Fruit fly (Drosophila melanogaster) whole organism, prepupa: Measurements from ENCODE around the gene MKP-4.

Source experiments
- CG15336 ChIP-seq: fragments of 200-800 bp; sonication (Bioruptor generic); IDR thresholded peaks from 2 replicates; pipeline ENCODE4 v1.3.6; 2022; ENCODE audit warnings: missing biosample characterization, missing genetic modification characterization
- CG1621 ChIP-seq: fragments of 200-800 bp; sonication (Bioruptor generic); optimal IDR thresholded peaks from 3 replicates; lab custom pipeline; 2018; ENCODE audit warnings: missing biosample characterization, mild to moderate bottlenecking, missing genetic modification characterization
- CG16779 ChIP-seq: fragments of 200-800 bp; sonication (Bioruptor generic); optimal IDR thresholded peaks from 3 replicates; lab custom pipeline; 2017; ENCODE audit warnings: missing biosample characterization, mild to moderate bottlenecking, missing genetic modification characterization
- CG3032 ChIP-seq: fragments of 200-800 bp; optimal IDR thresholded peaks from 2 replicates; lab custom pipeline; 2019; ENCODE audit warnings: missing biosample characterization, mild to moderate bottlenecking, missing genetic modification characterization, moderate library complexity
- CG32006 ChIP-seq: fragments of 200-800 bp; sonication (Bioruptor generic); optimal IDR thresholded peaks from 3 replicates; lab custom pipeline; 2017; ENCODE audit warnings: missing biosample characterization, mild to moderate bottlenecking, missing genetic modification characterization
- CG34406 ChIP-seq: fragments of 200-800 bp; sonication (Bioruptor generic); optimal IDR thresholded peaks from 3 replicates; lab custom pipeline; 2016; ENCODE audit warnings: missing biosample characterization, missing genetic modification characterization
- CG3919 ChIP-seq: fragments of 200-800 bp; sonication (Bioruptor generic); optimal IDR thresholded peaks from 3 replicates; lab custom pipeline; 2016; ENCODE audit warnings: missing biosample characterization, missing genetic modification characterization
- CG6792 ChIP-seq: fragments of 200-800 bp; sonication (Bioruptor generic); optimal IDR thresholded peaks from 3 replicates; lab custom pipeline; 2016; ENCODE audit warnings: missing biosample characterization, missing genetic modification characterization
- CG6854 ChIP-seq: fragments of 200-800 bp; sonication (Bioruptor generic); optimal IDR thresholded peaks from 2 replicates; lab custom pipeline; 2017; ENCODE audit warnings: missing biosample characterization, mild to moderate bottlenecking, missing genetic modification characterization
- CG7368 ChIP-seq: fragments of 200-800 bp; sonication (Bioruptor generic); optimal IDR thresholded peaks from 3 replicates; lab custom pipeline; 2016; ENCODE audit warnings: missing biosample characterization, missing genetic modification characterization
- CG8319 ChIP-seq: fragments of 200-800 bp; sonication (Bioruptor generic); optimal IDR thresholded peaks from 3 replicates; lab custom pipeline; 2016; ENCODE audit warnings: missing biosample characterization, missing genetic modification characterization
- Eip75B ChIP-seq: fragments of 200-800 bp; sonication (Bioruptor generic); optimal IDR thresholded peaks from 3 replicates; lab custom pipeline; 2016; ENCODE audit warnings: missing biosample characterization, missing genetic modification characterization
- Eip78C ChIP-seq: fragments of 200-800 bp; sonication (Bioruptor generic); peaks from one replicate; lab custom pipeline; 2016; ENCODE audit warnings: missing biosample characterization, missing genetic modification characterization
- Eip93F ChIP-seq: fragments of 200-800 bp; sonication (Bioruptor generic); optimal IDR thresholded peaks from 2 replicates; lab custom pipeline; 2016; ENCODE audit warnings: missing biosample characterization, mild to moderate bottlenecking, missing genetic modification characterization
- Ets21C ChIP-seq: fragments of 200-800 bp; sonication (Bioruptor generic); optimal IDR thresholded peaks from 3 replicates; lab custom pipeline; 2016; ENCODE audit warnings: missing biosample characterization, missing genetic modification characterization
- Gug ChIP-seq: fragments of 200-800 bp; sonication (Bioruptor generic); IDR thresholded peaks from 2 replicates; pipeline ENCODE4 v1.3.6; 2022; ENCODE audit warnings: missing biosample characterization, missing genetic modification characterization
- Hr39 ChIP-seq: fragments of 200-800 bp; sonication (Bioruptor generic); optimal IDR thresholded peaks from 2 replicates; lab custom pipeline; 2016; ENCODE audit warnings: missing biosample characterization, missing genetic modification characterization
- Sox102F ChIP-seq: fragments of 200-800 bp; sonication (Bioruptor generic); optimal IDR thresholded peaks from 2 replicates; lab custom pipeline; 2016; ENCODE audit warnings: missing biosample characterization, mild to moderate bottlenecking, missing genetic modification characterization
- cyc ChIP-seq: fragments of 200-800 bp; sonication (Bioruptor generic); optimal IDR thresholded peaks from 3 replicates; lab custom pipeline; 2016; ENCODE audit warnings: missing biosample characterization, missing genetic modification characterization
- esn ChIP-seq: fragments of 200-800 bp; sonication (Bioruptor generic); optimal IDR thresholded peaks from 2 replicates; lab custom pipeline; 2016; ENCODE audit warnings: missing biosample characterization, mild to moderate bottlenecking, missing genetic modification characterization, moderate library complexity
- fd59A ChIP-seq: fragments of 200-800 bp; sonication (Bioruptor generic); optimal IDR thresholded peaks from 2 replicates; lab custom pipeline; 2017; ENCODE audit warnings: missing biosample characterization, mild to moderate bottlenecking, missing genetic modification characterization, missing genetic modification reagents
- fkh ChIP-seq: fragments of 200-800 bp; sonication (Bioruptor generic); optimal IDR thresholded peaks from 3 replicates; lab custom pipeline; 2017; ENCODE audit warnings: missing biosample characterization, mild to moderate bottlenecking, missing genetic modification characterization, moderate library complexity
- lz ChIP-seq: fragments of 200-800 bp; sonication (Bioruptor generic); optimal IDR thresholded peaks from 3 replicates; lab custom pipeline; 2016; ENCODE audit warnings: missing biosample characterization, missing genetic modification characterization
- net ChIP-seq: fragments of 200-800 bp; sonication (Bioruptor generic); optimal IDR thresholded peaks from 3 replicates; lab custom pipeline; 2016; ENCODE audit warnings: missing biosample characterization, missing genetic modification characterization
- pdm3 ChIP-seq: fragments of 200-800 bp; sonication (Bioruptor generic); optimal IDR thresholded peaks from 3 replicates; lab custom pipeline; 2016; ENCODE audit warnings: missing biosample characterization, missing genetic modification characterization
- salr ChIP-seq, 2 experiments: fragments of 200-800 bp; sonication (Bioruptor generic); optimal IDR thresholded peaks; 3 replicates each; lab custom pipeline; 2016 to 2018; ENCODE audit warnings: missing biosample characterization in 2 of 2, missing genetic modification characterization in 2 of 2, mild to moderate bottlenecking in 1 of 2
- ss ChIP-seq, 2 experiments: fragments of 200-800 bp; sonication (Bioruptor generic); optimal IDR thresholded peaks; 2 replicates in 1 of 2; 3 replicates in 1 of 2; lab custom pipeline; 2017 to 2018; ENCODE audit warnings: mild to moderate bottlenecking in 2 of 2, missing biosample characterization in 2 of 2, missing genetic modification characterization in 2 of 2, moderate library complexity in 1 of 2
- svp ChIP-seq: fragments of 200-800 bp; sonication (Bioruptor generic); peaks from one replicate; lab custom pipeline; 2016; ENCODE audit warnings: missing biosample characterization, missing genetic modification characterization

MKP-4 gene

DNA sequence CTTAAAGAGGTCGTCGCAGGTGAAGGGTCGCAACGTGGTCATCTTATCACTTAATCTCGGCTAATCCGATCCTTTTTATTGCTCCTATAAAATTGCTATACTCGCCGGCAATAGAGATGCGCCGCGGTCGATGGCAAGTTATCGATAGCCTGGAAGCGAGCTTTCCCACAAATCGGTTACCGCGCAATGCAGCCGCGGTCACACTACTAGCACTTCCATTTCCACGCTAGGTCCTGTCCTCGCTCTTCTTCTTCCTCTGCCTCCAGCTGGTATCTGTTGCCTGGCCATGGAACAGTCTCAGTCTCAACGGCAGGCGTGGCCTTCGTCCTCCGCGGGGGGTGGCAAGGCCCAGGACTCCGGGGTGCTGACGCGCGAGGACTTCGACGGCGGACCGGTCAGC, at the start of gene MKP-4, which contains the start of gene Naa20A:
Gene MKP-4, plus strand, starts transcription at position 191 of the 400 bp plus-strand sequence.
Gene Naa20A, minus strand, starts transcription at position 151 of the 400 bp plus-strand sequence.
- no peak for TF ChIP-seq CG6854
- peak; percentile 15 for TF ChIP-seq esn (GFP tag; lab: Kevin White, UChicago)
- TF ChIP-seq CG16779 (tag; lab: Kevin White, UChicago): no peak
- TF ChIP-seq net (GFP tag; lab: Kevin White, UChicago): no peak

DNA sequence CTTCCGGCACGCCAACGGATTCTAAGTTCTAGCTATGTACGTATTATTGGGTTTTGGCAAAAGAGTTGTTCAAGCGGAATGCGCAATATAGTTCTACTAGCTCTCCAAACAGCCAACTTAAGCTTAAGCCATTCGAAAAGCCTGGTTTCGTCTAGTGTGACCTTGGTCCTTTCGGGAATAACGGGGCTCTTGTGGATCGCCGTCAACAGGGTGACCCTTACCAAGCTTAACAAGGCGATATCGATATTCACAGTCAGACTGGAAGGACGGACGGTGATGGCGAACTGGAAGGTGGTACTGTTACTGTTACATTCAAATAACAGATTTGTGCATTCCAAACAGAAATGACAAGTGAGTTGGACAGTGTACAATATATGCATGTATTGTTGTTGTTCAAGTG, 49.2 kb upstream of the MKP-4 start:
- no peak for TF ChIP-seq pdm3 (GFP tag; lab: Kevin White, UChicago)
- TF ChIP-seq fd59A: no peak
- TF ChIP-seq CG6792: no peak
- no peak for TF ChIP-seq CG15336 (GFP tag; lab: Robert Waterston, UW)
- no peak for TF ChIP-seq Ets21C
- TF ChIP-seq Gug: no peak
- TF ChIP-seq salr (GFP tag; optimal IDR thresholded peaks at IDR 0.05; lab: Kevin White, UChicago): no peak
- no peak for TF ChIP-seq CG7368 (GFP tag; lab: Kevin White, UChicago)
- no peak for TF ChIP-seq Sox102F
- TF ChIP-seq CG3032: no peak

DNA sequence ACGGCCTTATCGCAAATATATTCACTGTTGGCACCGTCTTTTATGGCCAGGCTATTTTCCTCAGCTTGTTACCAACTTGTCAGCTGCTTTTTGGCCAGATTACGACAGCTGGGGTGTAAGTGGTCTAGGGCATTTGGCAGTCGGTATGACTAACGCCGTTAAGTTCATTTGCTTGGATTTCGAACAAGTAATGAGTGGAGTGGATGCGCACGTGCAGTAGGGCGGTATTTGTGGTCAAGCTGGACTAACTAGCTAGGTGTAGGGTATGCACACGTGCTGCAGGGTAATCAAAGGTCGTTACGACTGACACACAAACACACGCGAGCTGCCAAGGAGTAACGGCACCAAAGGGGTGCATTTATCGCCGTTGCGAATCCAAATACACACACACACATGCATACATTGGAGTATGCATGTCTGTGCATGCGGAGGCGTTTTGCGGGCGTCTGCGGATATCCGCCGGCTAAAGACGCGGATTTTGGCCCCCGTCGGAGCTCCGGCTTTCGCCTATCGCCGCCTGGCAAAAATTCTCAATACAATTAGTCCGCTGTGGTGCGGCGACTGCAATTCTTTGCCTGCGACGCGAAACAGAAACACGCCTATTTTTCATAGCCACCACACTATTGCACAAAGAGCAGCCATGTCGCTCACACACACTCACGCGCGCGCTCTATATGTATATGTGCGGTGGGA, 44.8 kb upstream of the MKP-4 start:
- TF ChIP-seq cyc (GFP tag; lab: Kevin White, UChicago): peak; percentile 14
- TF ChIP-seq Sox102F: no peak
- peak; percentile 10 for TF ChIP-seq esn (GFP tag; lab: Kevin White, UChicago)

DNA sequence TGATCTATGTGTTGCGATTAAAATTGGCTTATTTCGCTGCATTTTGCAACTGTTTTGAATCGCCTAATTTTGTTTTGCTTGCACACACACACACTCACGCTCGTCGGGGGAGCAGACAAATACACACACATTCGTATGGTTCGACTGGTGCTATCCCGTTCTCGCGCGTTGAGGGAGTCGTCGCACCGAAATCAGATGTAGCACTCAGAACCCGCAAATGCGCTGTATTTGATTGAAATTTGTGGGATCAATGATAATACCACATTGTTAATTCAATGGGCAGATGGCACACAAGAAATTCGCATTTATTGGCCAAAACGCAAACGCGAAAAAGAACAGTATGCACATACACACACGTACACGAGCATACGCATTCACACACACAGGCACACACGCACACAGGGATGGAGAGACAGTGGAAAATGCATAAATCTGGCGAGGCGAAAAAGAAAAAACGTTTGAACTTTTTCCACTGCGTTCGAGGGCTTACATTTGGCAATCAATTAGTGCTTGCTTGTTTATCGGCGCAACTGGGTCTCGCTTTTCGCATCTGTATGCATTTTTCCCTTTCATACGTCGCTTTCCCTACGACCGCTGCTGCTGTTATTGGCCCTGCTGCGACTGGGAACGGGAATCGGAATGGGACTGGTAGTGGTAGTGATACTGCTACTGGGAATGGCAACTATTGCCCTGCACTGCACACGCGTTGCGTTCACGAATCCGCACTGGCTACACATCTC, 43.8 kb upstream of the MKP-4 start:
- TF ChIP-seq ss (GFP tag; optimal IDR thresholded peaks at IDR 0.05; lab: Kevin White, UChicago): peak in 1 of 2 experiments; percentile 29
- TF ChIP-seq Eip78C: peak; percentile 77
- TF ChIP-seq fkh: no peak
- TF ChIP-seq, all 60 proteins: peak for 2

DNA sequence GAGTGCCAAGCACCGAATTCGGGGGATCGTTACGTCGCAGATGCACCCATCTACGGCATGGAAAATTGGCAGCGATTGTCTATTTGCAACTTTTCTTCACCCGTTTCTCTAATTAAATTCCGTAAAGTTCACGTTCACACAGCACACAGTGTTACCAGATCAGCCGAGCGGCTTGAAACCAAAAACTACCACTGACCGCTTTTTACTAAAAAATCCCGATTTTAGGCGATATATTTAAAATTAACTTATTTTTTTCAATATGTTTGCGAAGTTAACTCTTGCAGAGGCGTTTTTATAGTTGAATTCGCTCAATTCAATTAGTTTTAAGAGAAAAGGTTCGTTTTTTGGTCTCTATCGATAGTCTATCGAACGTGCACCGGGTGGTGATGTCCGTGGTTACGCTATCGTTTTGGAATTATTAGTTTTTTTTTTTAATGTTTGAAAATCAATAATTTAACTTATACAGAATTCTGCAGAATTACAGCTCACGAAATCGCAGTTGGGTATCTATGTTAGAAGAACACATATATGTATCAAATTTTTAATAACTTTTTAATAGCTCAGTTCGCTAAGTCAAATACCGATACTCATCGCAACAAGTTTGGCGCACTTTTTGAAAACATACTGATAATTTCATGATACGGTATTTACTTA, 43.1 kb upstream of the MKP-4 start, which contains the start of gene Tao:
Gene Tao, minus strand, starts transcription at position 153 of the 654 bp plus-strand sequence.
- TF ChIP-seq CG3919 (GFP tag; lab: Kevin White, UChicago): no peak
- peak; percentile 32 for TF ChIP-seq CG1621
- no peak for TF ChIP-seq svp (GFP tag; lab: Kevin White, UChicago)
- TF ChIP-seq Hr39 (GFP tag; lab: Kevin White, UChicago): peak; percentile 1
- TF ChIP-seq Eip78C: peak; percentile 65
- TF ChIP-seq Eip93F (GFP tag; lab: Kevin White, UChicago): no peak
- no peak for TF ChIP-seq CG15336 (GFP tag; lab: Robert Waterston, UW)
- TF ChIP-seq CG34406 (GFP tag; lab: Kevin White, UChicago): no peak
- TF ChIP-seq, all 60 proteins: peak for 3

DNA sequence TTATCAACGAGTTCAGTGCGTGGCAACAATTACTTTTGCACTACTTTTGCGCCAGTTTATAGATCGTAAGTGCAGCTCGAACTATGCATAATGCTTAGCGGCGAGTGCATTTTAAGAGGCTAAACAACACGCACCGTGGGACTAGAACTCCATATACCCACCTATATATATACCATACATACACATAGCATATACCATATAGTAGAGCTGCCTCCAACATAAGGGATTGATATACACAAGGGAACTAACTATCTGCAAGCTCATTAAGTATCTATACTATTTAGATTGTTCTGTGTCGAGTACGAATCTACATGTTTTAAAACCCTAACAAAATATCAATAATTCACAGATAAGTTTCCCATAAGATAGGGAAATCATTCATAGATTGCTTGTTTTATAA, 41.0 kb upstream of the MKP-4 start, which contains the start of gene CG14218:
Gene CG14218, minus strand, starts transcription at position 101 of the 400 bp plus-strand sequence.
- TF ChIP-seq CG8319 (GFP tag; lab: Kevin White, UChicago) (no peak), net (GFP tag; lab: Kevin White, UChicago) (peak; percentile 4), CG32006 (GFP tag; lab: Kevin White, UChicago) (peak; percentile 23), lz (GFP tag; lab: Kevin White, UChicago) (no peak), CG1621 (no peak), CG3919 (GFP tag; lab: Kevin White, UChicago) (no peak), CG7368 (GFP tag; lab: Kevin White, UChicago) (no peak), Eip75B (GFP tag; lab: Kevin White, UChicago) (no peak)
